Fruit fly (Drosophila melanogaster) whole organism: ENCODE results near the gene Adsl.
A peak's percentile ranks its signal among the peaks of the same experiment; 100 is the strongest.

Source experiments
- CG8478 ChIP-seq: fragments of >200 bp; optimal IDR thresholded peaks from 2 replicates; lab custom pipeline; 2018; ENCODE audit warnings: inconsistent platforms
- Dll ChIP-seq: fragments of >200 bp; optimal IDR thresholded peaks from 2 replicates; lab custom pipeline; 2017
- EcR ChIP-seq, 2 experiments: fragments of >200 bp; optimal IDR thresholded peaks; 2 replicates each; lab custom pipeline; 2017; ENCODE audit warnings: missing biosample characterization in 2 of 2, missing genetic modification characterization in 2 of 2, missing genetic modification reagents in 2 of 2
- pan ChIP-seq: fragments of >200 bp; optimal IDR thresholded peaks from 2 replicates; lab custom pipeline; 2017
- psq ChIP-seq: fragments of >200 bp; optimal IDR thresholded peaks from 2 replicates; lab custom pipeline; 2017
- usp ChIP-seq: fragments of >200 bp; optimal IDR thresholded peaks from 2 replicates; lab custom pipeline; 2017; ENCODE audit warnings: missing biosample characterization, missing genetic modification characterization, mixed read lengths

Gene Adsl

dm6 chr3R:17059100-17059810, 38.3 kb upstream of the Adsl start:
- TF ChIP-seq usp (GFP tag; lab: Kevin White, UChicago) (no peak), Dll (lab: Kevin White, UChicago) (no peak), pan (lab: Kevin White, UChicago) (no peak), CG8478 (no peak), psq (lab: Kevin White, UChicago) (no peak), EcR (GFP tag; optimal IDR thresholded peaks at IDR 0.05; lab: Kevin White, UChicago) (no peak)

dm6 chr3R:17056905-17057251, 36.0 kb upstream of the Adsl start:
- no peak for TF ChIP-seq pan (lab: Kevin White, UChicago)
- TF ChIP-seq psq (lab: Kevin White, UChicago) = no peak
- TF ChIP-seq Dll (lab: Kevin White, UChicago) = no peak
- no peak for TF ChIP-seq EcR (GFP tag; optimal IDR thresholded peaks at IDR 0.05; lab: Kevin White, UChicago)
- TF ChIP-seq CG8478 = no peak
- TF ChIP-seq usp (GFP tag; lab: Kevin White, UChicago) = no peak

- TF ChIP-seq Dll (lab: Kevin White, UChicago) (peak; percentile 97), EcR (GFP tag; optimal IDR thresholded peaks at IDR 0.05; lab: Kevin White, UChicago) (no peak), usp (GFP tag; lab: Kevin White, UChicago) (no peak), pan (lab: Kevin White, UChicago) (peak; percentile 51), psq (lab: Kevin White, UChicago) (no peak), CG8478 (peak; percentile 77)
Measured at dm6 chr3R:17056183-17056904, 35.4 kb upstream of the Adsl start.

- TF ChIP-seq EcR (GFP tag; optimal IDR thresholded peaks at IDR 0.05; lab: Kevin White, UChicago) (no peak), CG8478 (no peak)
Measured at dm6 chr3R:17054528-17054927, 33.6 kb upstream of the Adsl start.

dm6 chr3R:17053415-17054177, 32.7 kb upstream of the Adsl start, which contains the start of gene Dad:
Gene Dad, plus strand, starts transcription at chr3R:17054007.
- no peak for TF ChIP-seq psq (lab: Kevin White, UChicago)
- peak; percentile 90 for TF ChIP-seq Dll (lab: Kevin White, UChicago)
- no peak for TF ChIP-seq CG8478

- no peak for TF ChIP-seq pan (lab: Kevin White, UChicago)
- no peak for TF ChIP-seq CG8478
- TF ChIP-seq usp (GFP tag; lab: Kevin White, UChicago) = no peak
- TF ChIP-seq Dll (lab: Kevin White, UChicago) = peak; percentile 37
- no peak for TF ChIP-seq psq (lab: Kevin White, UChicago)
- TF ChIP-seq EcR (GFP tag; optimal IDR thresholded peaks at IDR 0.05; lab: Kevin White, UChicago) = no peak
Measured at dm6 chr3R:17052465-17053149, 31.7 kb upstream of the Adsl start.

dm6 chr3R:17048867-17049266, 27.9 kb upstream of the Adsl start:
- TF ChIP-seq EcR (GFP tag; optimal IDR thresholded peaks at IDR 0.05; lab: Kevin White, UChicago) = no peak
- TF ChIP-seq psq (lab: Kevin White, UChicago) = no peak
- no peak for TF ChIP-seq CG8478
- no peak for TF ChIP-seq Dll (lab: Kevin White, UChicago)
- no peak for TF ChIP-seq usp (GFP tag; lab: Kevin White, UChicago)
- TF ChIP-seq pan (lab: Kevin White, UChicago) = no peak

- no peak for TF ChIP-seq usp (GFP tag; lab: Kevin White, UChicago)
- no peak for TF ChIP-seq CG8478
- TF ChIP-seq Dll (lab: Kevin White, UChicago) = no peak
- no peak for TF ChIP-seq pan (lab: Kevin White, UChicago)
- TF ChIP-seq psq (lab: Kevin White, UChicago) = no peak
- no peak for TF ChIP-seq EcR (GFP tag; optimal IDR thresholded peaks at IDR 0.05; lab: Kevin White, UChicago)
Measured at dm6 chr3R:17043570-17043923, 22.6 kb upstream of the Adsl start.

- no peak for TF ChIP-seq usp (GFP tag; lab: Kevin White, UChicago)
- no peak for TF ChIP-seq pan (lab: Kevin White, UChicago)
- TF ChIP-seq Dll (lab: Kevin White, UChicago) = no peak
- TF ChIP-seq psq (lab: Kevin White, UChicago) = no peak
- no peak for TF ChIP-seq EcR (GFP tag; optimal IDR thresholded peaks at IDR 0.05; lab: Kevin White, UChicago)
- TF ChIP-seq CG8478 = no peak
Measured at dm6 chr3R:17042838-17043569, 22.1 kb upstream of the Adsl start, which contains the start of the genes bdwf and Patr-1. Gene bdwf, minus strand, starts transcription at chr3R:17043136. Gene Patr-1, plus strand, starts transcription at chr3R:17043564.

- TF ChIP-seq pan (lab: Kevin White, UChicago) = no peak
- TF ChIP-seq psq (lab: Kevin White, UChicago) = no peak
- no peak for TF ChIP-seq EcR (GFP tag; optimal IDR thresholded peaks at IDR 0.05; lab: Kevin White, UChicago)
- TF ChIP-seq CG8478 = no peak
Measured at dm6 chr3R:17039993-17040807, 19.3 kb upstream of the Adsl start, which contains the start of the genes CG18213 and Trm7-32. Gene CG18213, minus strand, starts transcription at chr3R:17040203. Gene Trm7-32, plus strand, starts transcription at chr3R:17040682.
